Fruit fly (Drosophila melanogaster) whole organism, embryonic: ENCODE measurements around the gene Mocs1.
A peak's percentile ranks its signal among the peaks of the same experiment; 100 is the strongest.

Experiments used
- Antp ChIP-seq: fragments of 200-800 bp; sonication (Bioruptor generic); optimal IDR thresholded peaks from 3 replicates; lab custom pipeline; 2016; ENCODE audit warnings: missing biosample characterization, missing genetic modification characterization
- Atf6 ChIP-seq: fragments of 200-800 bp; sonication (Bioruptor generic); IDR thresholded peaks from 2 replicates; pipeline ENCODE4 v1.3.6; 2022; ENCODE audit warnings: missing biosample characterization, missing genetic modification characterization
- C15 ChIP-seq: fragments of 200-800 bp; sonication (Bioruptor generic); IDR thresholded peaks from 3 replicates; pipeline ENCODE4 v1.3.6; 2022; ENCODE audit warnings: missing biosample characterization, missing genetic modification characterization
- CG10654 ChIP-seq: fragments of 200-800 bp; sonication (Bioruptor generic); optimal IDR thresholded peaks from 2 replicates; lab custom pipeline; 2016; ENCODE audit warnings: missing biosample characterization, missing genetic modification characterization
- CG11085 ChIP-seq: fragments of 200-800 bp; sonication (Bioruptor generic); IDR thresholded peaks from 2 replicates; pipeline ENCODE4 v1.3.6; 2022; ENCODE audit warnings: missing biosample characterization, missing genetic modification characterization
- CG11560 ChIP-seq: fragments of 200-800 bp; sonication (Bioruptor generic); IDR thresholded peaks from 3 replicates; pipeline ENCODE4 v1.3.6; 2022; ENCODE audit warnings: missing biosample characterization, missing genetic modification characterization
- CG12391 ChIP-seq: fragments of 200-800 bp; sonication (Bioruptor generic); optimal IDR thresholded peaks from 3 replicates; lab custom pipeline; 2018; ENCODE audit warnings: missing biosample characterization, mild to moderate bottlenecking, missing genetic modification characterization, moderate library complexity
- CG12769 ChIP-seq: fragments of 200-800 bp; sonication (Bioruptor generic); optimal IDR thresholded peaks from 2 replicates; lab custom pipeline; 2019; ENCODE audit warnings: missing biosample characterization, mild to moderate bottlenecking, missing genetic modification characterization, moderate library complexity
- CG13287 ChIP-seq: fragments of 200-800 bp; sonication (Bioruptor generic); IDR thresholded peaks from 2 replicates; pipeline ENCODE4 v1.3.6; 2022; ENCODE audit warnings: missing biosample characterization, missing genetic modification characterization; ENCODE audit not compliant: partially characterized antibody
- CG13775 ChIP-seq: fragments of 200-800 bp; sonication (Bioruptor generic); optimal IDR thresholded peaks from 3 replicates; lab custom pipeline; 2017; ENCODE audit warnings: missing biosample characterization, mild to moderate bottlenecking, missing genetic modification characterization
- CG13894 ChIP-seq: fragments of 200-800 bp; sonication (Bioruptor generic); optimal IDR thresholded peaks from 3 replicates; lab custom pipeline; 2018; ENCODE audit warnings: missing biosample characterization, mild to moderate bottlenecking, missing genetic modification characterization, moderate library complexity
- CG14050 ChIP-seq: fragments of 200-800 bp; sonication (Bioruptor generic); IDR thresholded peaks from 3 replicates; pipeline ENCODE4 v1.3.6; 2022; ENCODE audit warnings: missing biosample characterization, missing genetic modification characterization
- CG17612 ChIP-seq: fragments of 200-800 bp; sonication (Bioruptor generic); IDR thresholded peaks from 2 replicates; pipeline ENCODE4 v1.3.6; 2022; ENCODE audit warnings: missing biosample characterization, missing genetic modification characterization
- CG30431 ChIP-seq: fragments of 200-800 bp; sonication (Bioruptor generic); optimal IDR thresholded peaks from 2 replicates; lab custom pipeline; 2017; ENCODE audit warnings: missing biosample characterization, missing genetic modification characterization
- CG3847 ChIP-seq: fragments of 200-800 bp; sonication (Bioruptor generic); IDR thresholded peaks from 2 replicates; pipeline ENCODE4 v1.3.6; 2022; ENCODE audit warnings: missing biosample characterization, missing genetic modification characterization
- CG43689 ChIP-seq: fragments of 200-800 bp; sonication (Bioruptor generic); IDR thresholded peaks from 2 replicates; pipeline ENCODE4 v1.3.6; 2022; ENCODE audit warnings: missing biosample characterization, missing genetic modification characterization
- CG4404 ChIP-seq: fragments of 200-800 bp; sonication (Bioruptor generic); IDR thresholded peaks from 2 replicates; pipeline ENCODE4 v1.3.6; 2022; ENCODE audit warnings: missing biosample characterization, missing genetic modification characterization
- CG4820 ChIP-seq: fragments of 200-800 bp; sonication (Bioruptor generic); optimal IDR thresholded peaks from 3 replicates; lab custom pipeline; 2016; ENCODE audit warnings: missing biosample characterization, missing genetic modification characterization
- CG6654 ChIP-seq: fragments of 200-800 bp; sonication (Bioruptor generic); optimal IDR thresholded peaks from 2 replicates; lab custom pipeline; 2017; ENCODE audit warnings: missing biosample characterization, mild to moderate bottlenecking, missing genetic modification characterization
- CG9876 ChIP-seq: fragments of 200-800 bp; sonication (Bioruptor generic); optimal IDR thresholded peaks from 2 replicates; lab custom pipeline; 2016; ENCODE audit warnings: missing biosample characterization, missing genetic modification characterization
- CG9932 ChIP-seq: fragments of 200-800 bp; sonication (Bioruptor generic); IDR thresholded peaks from 2 replicates; pipeline ENCODE4 v1.3.6; 2022; ENCODE audit warnings: missing biosample characterization, missing genetic modification characterization
- Deaf1 ChIP-seq: fragments of 200-800 bp; optimal IDR thresholded peaks from 3 replicates; lab custom pipeline; 2019; ENCODE audit warnings: missing biosample characterization, mild to moderate bottlenecking, missing genetic modification characterization, moderate library complexity
- Dip2 ChIP-seq: fragments of 200-800 bp; sonication (Bioruptor generic); IDR thresholded peaks from 2 replicates; pipeline ENCODE4 v1.3.6; 2022; ENCODE audit warnings: missing biosample characterization, missing genetic modification characterization
- Gug ChIP-seq: fragments of 200-800 bp; sonication (Bioruptor generic); IDR thresholded peaks from 4 replicates; pipeline ENCODE4 v1.3.6; 2022; ENCODE audit warnings: missing biosample characterization, missing genetic modification characterization
- HLH54F ChIP-seq: fragments of 200-800 bp; sonication (Bioruptor generic); optimal IDR thresholded peaks from 3 replicates; lab custom pipeline; 2016; ENCODE audit warnings: missing biosample characterization, missing genetic modification characterization
- Hr51 ChIP-seq, 2 experiments: fragments of 200-800 bp; sonication (Bioruptor generic); optimal IDR thresholded peaks; 2 replicates in 1 of 2; 3 replicates in 1 of 2; lab custom pipeline; 2016 to 2018; ENCODE audit warnings: missing biosample characterization in 2 of 2, missing genetic modification characterization in 2 of 2, mild to moderate bottlenecking in 1 of 2, moderate library complexity in 1 of 2
- Hr78 ChIP-seq, 2 experiments: fragments of 200-800 bp in 1 of 2; fragments of >200 bp in 1 of 2; sonication (Bioruptor generic) in 1 of 2; optimal IDR thresholded peaks; 2 replicates each; lab custom pipeline; 2017 to 2019; ENCODE audit warnings: missing biosample characterization in 2 of 2, missing genetic modification characterization in 2 of 2, mild to moderate bottlenecking in 1 of 2, moderate library complexity in 1 of 2
- Lim3 ChIP-seq: fragments of 200-800 bp; sonication (Bioruptor generic); IDR thresholded peaks from 2 replicates; pipeline ENCODE4 v1.3.6; 2022; ENCODE audit warnings: missing biosample characterization, missing genetic modification characterization
- NC2β ChIP-seq: fragments of 200-800 bp; sonication (Bioruptor generic); optimal IDR thresholded peaks from 2 replicates; lab custom pipeline; 2016; ENCODE audit warnings: missing biosample characterization, missing genetic modification characterization
- Poxn ChIP-seq: fragments of 200-800 bp; sonication (Bioruptor generic); IDR thresholded peaks from 2 replicates; pipeline ENCODE4 v1.3.6; 2022; ENCODE audit warnings: missing biosample characterization, missing genetic modification characterization
- Rx ChIP-seq: fragments of 200-800 bp; sonication (Bioruptor generic); IDR thresholded peaks from 2 replicates; pipeline ENCODE4 v1.3.6; 2022; ENCODE audit warnings: missing biosample characterization, missing genetic modification characterization
- Side ChIP-seq: fragments of 200-800 bp; sonication (Bioruptor generic); optimal IDR thresholded peaks from 2 replicates; lab custom pipeline; 2016; ENCODE audit warnings: missing biosample characterization, missing genetic modification characterization
- Sox102F ChIP-seq: fragments of 200-800 bp; sonication (Bioruptor generic); optimal IDR thresholded peaks from 2 replicates; lab custom pipeline; 2018; ENCODE audit warnings: missing biosample characterization, mild to moderate bottlenecking, missing genetic modification characterization, moderate library complexity
- Spps ChIP-seq: fragments of 200-800 bp; sonication (Bioruptor generic); optimal IDR thresholded peaks from 2 replicates; lab custom pipeline; 2018; ENCODE audit warnings: missing biosample characterization, mild to moderate bottlenecking, missing genetic modification characterization
- Tbp ChIP-seq: fragments of >200 bp; optimal IDR thresholded peaks from 2 replicates; lab custom pipeline; 2018; ENCODE audit warnings: missing biosample characterization, missing genetic modification characterization
- ap ChIP-seq: fragments of 200-800 bp; sonication (Bioruptor generic); IDR thresholded peaks from 2 replicates; pipeline ENCODE4 v1.3.6; 2022; ENCODE audit warnings: missing biosample characterization, missing genetic modification characterization
- chn ChIP-seq: fragments of 200-800 bp; sonication (Bioruptor generic); optimal IDR thresholded peaks from 2 replicates; lab custom pipeline; 2016; ENCODE audit warnings: missing biosample characterization, missing genetic modification characterization
- dimm ChIP-seq: fragments of 200-800 bp; sonication (Bioruptor generic); IDR thresholded peaks from 2 replicates; pipeline ENCODE4 v1.3.6; 2022; ENCODE audit warnings: missing biosample characterization, missing genetic modification characterization
- hkb ChIP-seq, 2 experiments: fragments of 200-800 bp in 1 of 2; fragments of >200 bp in 1 of 2; sonication (Bioruptor generic) in 1 of 2; IDR thresholded peaks in 1 of 2; optimal IDR thresholded peaks in 1 of 2; 2 replicates each; pipeline versions ENCODE4 v1.3.6 to Lab custom; 2017 to 2022; ENCODE audit warnings: missing biosample characterization in 1 of 2, missing genetic modification characterization in 1 of 2
- hth ChIP-seq: fragments of >200 bp; optimal IDR thresholded peaks from 2 replicates; lab custom pipeline; 2017; ENCODE audit warnings: inconsistent platforms
- lmd ChIP-seq: fragments of 200-800 bp; sonication (Bioruptor generic); IDR thresholded peaks from 2 replicates; pipeline ENCODE4 v1.3.6; 2022; ENCODE audit warnings: missing biosample characterization, missing genetic modification characterization
- lov ChIP-seq, 2 experiments: fragments of 200-800 bp in 1 of 2; fragments of >200 bp in 1 of 2; sonication (Bioruptor generic) in 1 of 2; IDR thresholded peaks in 1 of 2; optimal IDR thresholded peaks in 1 of 2; 2 replicates in 1 of 2; 3 replicates in 1 of 2; pipeline versions ENCODE4 v1.3.6 to Lab custom; 2017 to 2022; ENCODE audit warnings: missing biosample characterization in 1 of 2, missing genetic modification characterization in 1 of 2
- pho ChIP-seq: fragments of 200-800 bp; sonication (Bioruptor generic); optimal IDR thresholded peaks from 2 replicates; lab custom pipeline; 2016; ENCODE audit warnings: missing biosample characterization, missing genetic modification characterization
- pita ChIP-seq: fragments of 200-800 bp; sonication (Bioruptor generic); optimal IDR thresholded peaks from 2 replicates; lab custom pipeline; 2017; ENCODE audit warnings: missing biosample characterization, mild to moderate bottlenecking, missing genetic modification characterization
- psq ChIP-seq: fragments of 200-800 bp; sonication (Bioruptor generic); optimal IDR thresholded peaks from 2 replicates; lab custom pipeline; 2017; ENCODE audit warnings: missing biosample characterization, missing genetic modification characterization
- run ChIP-seq: fragments of 200-800 bp; sonication (Bioruptor generic); optimal IDR thresholded peaks from 3 replicates; lab custom pipeline; 2018; ENCODE audit warnings: missing biosample characterization, mild to moderate bottlenecking, missing genetic modification characterization
- scrt ChIP-seq: fragments of 200-800 bp; sonication (Bioruptor generic); optimal IDR thresholded peaks from 2 replicates; lab custom pipeline; 2018; ENCODE audit warnings: missing biosample characterization, mild to moderate bottlenecking, missing genetic modification characterization, moderate library complexity
- trh ChIP-seq: fragments of 200-800 bp; sonication (Bioruptor generic); optimal IDR thresholded peaks from 2 replicates; lab custom pipeline; 2016; ENCODE audit warnings: missing biosample characterization, missing genetic modification characterization
- usp ChIP-seq: fragments of >200 bp; optimal IDR thresholded peaks from 2 replicates; lab custom pipeline; 2017; ENCODE audit warnings: missing biosample characterization, missing genetic modification characterization

The Mocs1 gene

DNA sequence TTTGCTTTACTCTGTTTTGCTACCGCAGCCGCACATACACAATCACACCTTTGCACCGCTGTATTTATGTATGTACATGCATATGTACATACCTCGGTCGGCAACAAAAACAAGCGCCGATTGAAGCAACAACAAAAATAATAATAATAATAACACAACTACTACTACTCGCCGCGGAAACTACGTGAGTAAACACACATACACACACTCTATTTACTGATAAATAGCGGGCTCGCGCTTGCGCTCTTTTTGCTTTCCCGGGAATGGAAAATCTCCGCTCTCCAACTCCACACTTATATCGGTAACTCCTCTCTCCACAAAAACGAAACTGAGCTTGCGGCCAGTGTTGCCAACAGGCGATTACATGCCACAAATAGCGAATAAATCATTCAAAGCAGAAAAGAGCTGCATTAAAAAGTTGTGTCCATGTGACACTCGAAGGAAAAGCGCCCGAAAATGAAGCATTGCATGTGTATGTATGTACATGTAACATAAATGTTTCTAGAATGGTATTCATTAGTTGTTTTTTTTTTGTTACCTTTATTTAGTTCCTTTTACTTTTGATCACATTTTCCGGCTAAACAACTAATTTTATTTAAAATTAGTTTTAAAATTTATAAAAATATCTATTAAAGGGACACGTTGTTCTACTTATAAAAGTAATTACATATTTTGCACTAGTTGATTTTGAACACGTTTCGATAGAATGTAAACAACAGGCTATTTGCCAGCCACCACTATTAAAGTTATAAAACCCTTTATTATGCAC lies 48.5 kb downstream of the Mocs1 start (continued):
- TF ChIP-seq Deaf1 (tag; lab: Kevin White, UChicago) = peak; percentile 65
- TF ChIP-seq pho (GFP tag; lab: Kevin White, UChicago) = peak; percentile 69
- TF ChIP-seq CG13775 = no peak
- TF ChIP-seq Antp (GFP tag; lab: Kevin White, UChicago) = peak; percentile 35
- peak; percentile 81 for TF ChIP-seq NC2β (GFP tag; lab: Kevin White, UChicago)
- no peak for TF ChIP-seq lov (optimal IDR thresholded peaks at IDR 0.05; lab: Kevin White, UChicago)
- TF ChIP-seq lov (GFP tag; IDR thresholded peaks at IDR 0.05; lab: Robert Waterston, UW) = peak; percentile 84; the same call in 2 of the 3 replicates
- TF ChIP-seq CG3847 (GFP tag; lab: Robert Waterston, UW) = peak; percentile 54
- no peak for TF ChIP-seq Dip2 (GFP tag; lab: Robert Waterston, UW)
- TF ChIP-seq CG4820 (GFP tag; lab: Kevin White, UChicago) = no peak
- TF ChIP-seq CG10654 (GFP tag; lab: Kevin White, UChicago) = peak; percentile 8
- TF ChIP-seq CG11560 (tag; lab: Robert Waterston, UW) = no peak
- peak; percentile 91 for TF ChIP-seq CG12769 (tag; lab: Kevin White, UChicago)
- TF ChIP-seq chn (GFP tag; lab: Kevin White, UChicago) = no peak
- TF ChIP-seq CG13894 (tag; lab: Kevin White, UChicago) = peak; percentile 81
- TF ChIP-seq CG43689 (GFP tag; lab: Robert Waterston, UW) = no peak
- TF ChIP-seq Side (GFP tag; lab: Kevin White, UChicago) = peak; percentile 80
- peak; percentile 25; the same call in 1 of the 2 replicates for TF ChIP-seq CG4404
- TF ChIP-seq Hr78 (GFP tag; optimal IDR thresholded peaks at IDR 0.05; lab: Kevin White, UChicago) = no peak
- TF ChIP-seq Atf6 (GFP tag; lab: Robert Waterston, UW) = peak; percentile 81
- no peak for TF ChIP-seq Poxn
- TF ChIP-seq HLH54F = peak; percentile 38
- peak; percentile 48 to 76 for TF ChIP-seq Hr51 (GFP tag; optimal IDR thresholded peaks at IDR 0.05; lab: Kevin White, UChicago)
- TF ChIP-seq scrt = peak; percentile 78
- peak; percentile 53; the same call in 1 of the 2 replicates for TF ChIP-seq CG13287 (GFP tag; lab: Robert Waterston, UW)
- TF ChIP-seq pita (GFP tag; lab: Kevin White, UChicago) = no peak
- no peak for TF ChIP-seq CG6654 (GFP tag; lab: Kevin White, UChicago)
- TF ChIP-seq usp (GFP tag; lab: Kevin White, UChicago) = no peak
- no peak for TF ChIP-seq hth (lab: Kevin White, UChicago)
- no peak for TF ChIP-seq Tbp (GFP tag; lab: Kevin White, UChicago)
- no peak for TF ChIP-seq Lim3 (GFP tag; lab: Robert Waterston, UW)
- TF ChIP-seq ap = no peak
- TF ChIP-seq CG14050 (GFP tag; lab: Robert Waterston, UW) = peak; percentile 48; the same call in 1 of the 3 replicates
- TF ChIP-seq CG9876 = peak; percentile 57
- TF ChIP-seq Gug (GFP tag; lab: Robert Waterston, UW) = no peak
- TF ChIP-seq hkb (optimal IDR thresholded peaks at IDR 0.05; lab: Kevin White, UChicago) = no peak
- TF ChIP-seq hkb (GFP tag; IDR thresholded peaks at IDR 0.05; lab: Robert Waterston, UW) = peak; percentile 85
- 0 out of 3 replicates have a peak, but pooled peaks have one; percentile 66 for TF ChIP-seq C15 (GFP tag; lab: Robert Waterston, UW)
- TF ChIP-seq CG11085 = no peak; the same call in 1 of the 2 replicates
- no peak for TF ChIP-seq CG17612
- TF ChIP-seq CG9932 = peak; percentile 57
- no peak; the same call in 1 of the 2 replicates for TF ChIP-seq lmd
- no peak for TF ChIP-seq dimm
- TF ChIP-seq run (tag; lab: Kevin White, UChicago) = peak; percentile 63
- TF ChIP-seq Sox102F (GFP tag; lab: Kevin White, UChicago) = no peak
- TF ChIP-seq CG30431 (GFP tag; lab: Kevin White, UChicago) = no peak
- TF ChIP-seq trh (GFP tag; lab: Kevin White, UChicago) = peak; percentile 19
- TF ChIP-seq Spps (tag; lab: Kevin White, UChicago) = peak; percentile 44
- peak; percentile 67 for TF ChIP-seq psq
- no peak for TF ChIP-seq Rx (GFP tag; lab: Robert Waterston, UW)
- TF ChIP-seq CG12391 = peak; percentile 29
